Worm (Caenorhabditis elegans): ENCODE measurements around the gene B0244.6.

- TF ChIP-seq ztf-1 (GFP tag; conservative IDR thresholded peaks at IDR 0.05) (no peak), ZK546.5 (tag; optimal IDR thresholded peaks at IDR 0.05) (no peak), lin-13 (GFP tag; optimal IDR thresholded peaks at IDR 0.05) (no peak), nhr-129 (tag; optimal IDR thresholded peaks at IDR 0.05) (no peak), ama-1 (optimal IDR thresholded peaks at IDR 0.05) (no peak), nhr-23 (tag; optimal IDR thresholded peaks at IDR 0.05) (no peak), mab-5 (tag; optimal IDR thresholded peaks at IDR 0.05) (no peak), elt-1 (tag; optimal IDR thresholded peaks at IDR 0.05) (no peak), nhr-10 (tag; optimal IDR thresholded peaks at IDR 0.05) (no peak), nhr-77 (tag; optimal IDR thresholded peaks at IDR 0.05) (no peak), blmp-1 (tag; optimal IDR thresholded peaks at IDR 0.05; ENCODE audit: insufficient read depth) (no peak), sma-9 (GFP tag; optimal IDR thresholded peaks at IDR 0.05) (no peak), sma-9 (tag; optimal IDR thresholded peaks at IDR 0.05) (no peak)
These were observed 18.5 kb upstream of the B0244.6 start for ce11 chrIII:5719105-5719831.
